Fruit fly (Drosophila melanogaster): ENCODE results near the gene Lrp4.

Lrp4 gene

DNA sequence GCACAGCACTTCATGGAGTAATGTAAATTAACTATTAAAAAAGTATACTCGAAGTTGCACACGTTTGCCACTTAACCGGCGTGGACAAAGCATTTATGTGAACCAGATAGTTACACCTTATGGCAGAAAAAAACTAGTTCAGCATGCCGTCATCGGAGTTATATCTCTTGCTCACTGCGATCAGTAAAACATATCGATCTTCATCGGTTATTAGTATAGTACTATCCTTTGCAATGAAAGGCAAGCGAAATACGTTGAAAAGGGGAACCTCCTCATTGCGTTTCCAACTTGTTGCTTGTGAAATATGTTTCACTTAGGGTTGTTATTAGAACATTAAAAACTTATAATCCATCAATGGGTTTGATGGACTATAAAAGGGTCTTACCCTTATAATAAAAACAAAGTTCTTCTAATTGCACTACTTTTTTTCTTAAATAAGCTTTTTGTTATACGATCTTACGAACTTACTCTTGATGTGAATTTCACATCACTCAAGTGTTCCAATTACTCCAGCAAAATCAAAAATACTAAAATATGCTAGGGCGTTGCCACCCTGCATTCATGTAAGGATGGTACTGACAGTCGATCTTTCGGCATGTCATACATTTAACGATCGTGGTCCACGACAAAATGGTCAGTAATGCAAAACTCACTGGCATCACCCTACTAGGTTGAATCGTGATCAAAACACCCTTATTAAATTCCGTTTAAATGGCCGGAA lies 946 bp upstream of the Lrp4 start, which contains the start of gene CycD (continued):
- 0 out of 2 replicates have a peak, but pooled peaks have one; percentile 35 for TF ChIP-seq tna (GFP tag; IDR thresholded peaks at IDR 0.05; ENCODE audit: partially characterized antibody)
- peak; percentile 4 for TF ChIP-seq trem (tag; optimal IDR thresholded peaks at IDR 0.05)
- no peak for TF ChIP-seq CG7928 (GFP tag; optimal IDR thresholded peaks at IDR 0.05)
- TF ChIP-seq Hsf (GFP tag; optimal IDR thresholded peaks at IDR 0.05) = peak; percentile 31
- TF ChIP-seq sens (GFP tag) = peak; percentile 45
- TF ChIP-seq CG12236 (GFP tag; optimal IDR thresholded peaks at IDR 0.05) = no peak
- no peak for TF ChIP-seq Sox102F (GFP tag; optimal IDR thresholded peaks at IDR 0.05)
- TF ChIP-seq chm (GFP tag; IDR thresholded peaks at IDR 0.05) = no peak
- TF ChIP-seq CG13424 (tag; optimal IDR thresholded peaks at IDR 0.05) = peak; percentile 55
- no peak for TF ChIP-seq CG34422 (GFP tag; IDR thresholded peaks at IDR 0.05)
- TF ChIP-seq zen2 (GFP tag; IDR thresholded peaks at IDR 0.05; ENCODE audit: partially characterized antibody) = no peak
- no peak for TF ChIP-seq CG31365 (tag; optimal IDR thresholded peaks at IDR 0.05)
- peak; percentile 8 for TF ChIP-seq CG8944 (GFP tag; optimal IDR thresholded peaks at IDR 0.05)
- TF ChIP-seq CG17568 (GFP tag; optimal IDR thresholded peaks at IDR 0.05) = no peak
- TF ChIP-seq CG10267 (tag; optimal IDR thresholded peaks at IDR 0.05) = peak; percentile 14
- TF ChIP-seq MBD-R2 (GFP tag; IDR thresholded peaks at IDR 0.05) = peak; percentile 42; the same call in 1 of the 2 replicates
- TF ChIP-seq dati (GFP tag; IDR thresholded peaks at IDR 0.05) = no peak
- TF ChIP-seq pum (GFP tag; optimal IDR thresholded peaks at IDR 0.05) = no peak
- TF ChIP-seq Stat92E (GFP tag; optimal IDR thresholded peaks at IDR 0.05) = no peak
- peak; percentile 11 for TF ChIP-seq jumu (GFP tag; optimal IDR thresholded peaks at IDR 0.05)
- TF ChIP-seq CG4282 (GFP tag; optimal IDR thresholded peaks at IDR 0.05) = no peak
- TF ChIP-seq CG4854 (GFP tag; optimal IDR thresholded peaks at IDR 0.05) = no peak
- TF ChIP-seq CG10431 (GFP tag; optimal IDR thresholded peaks at IDR 0.05) = no peak
- peak; percentile 81 for TF ChIP-seq CG17802 (tag; optimal IDR thresholded peaks at IDR 0.05)
- TF ChIP-seq CG12744 (GFP tag; optimal IDR thresholded peaks at IDR 0.05) = no peak
- no peak for TF ChIP-seq Blimp-1 (GFP tag; optimal IDR thresholded peaks at IDR 0.05)
- no peak; the same call in 1 of the 3 replicates for TF ChIP-seq ase (GFP tag; IDR thresholded peaks at IDR 0.05)
- no peak for TF ChIP-seq CG13894 (tag; optimal IDR thresholded peaks at IDR 0.05)
- TF ChIP-seq prd (optimal IDR thresholded peaks at IDR 0.05) = no peak
- TF ChIP-seq prd (GFP tag; IDR thresholded peaks at IDR 0.05) = peak; percentile 63; the same call in 1 of the 3 replicates
- TF ChIP-seq CG17912 (GFP tag; optimal IDR thresholded peaks at IDR 0.05) = no peak
- TF ChIP-seq CHES-1-like (GFP tag; optimal IDR thresholded peaks at IDR 0.05) = no peak
- TF ChIP-seq fd96Cb (tag; optimal IDR thresholded peaks at IDR 0.05) = no peak
- no peak for TF ChIP-seq Six4 (GFP tag; optimal IDR thresholded peaks at IDR 0.05)
- TF ChIP-seq CkIIα-i1 (GFP tag; IDR thresholded peaks at IDR 0.05) = no peak
- TF ChIP-seq CG15269 (tag; optimal IDR thresholded peaks at IDR 0.05) = no peak
- no peak for TF ChIP-seq C15 (GFP tag; IDR thresholded peaks at IDR 0.05)
- TF ChIP-seq HLH4C (GFP tag; IDR thresholded peaks at IDR 0.05; ENCODE audit: partially characterized antibody) = peak; percentile 48
- no peak for TF ChIP-seq MTF-1 (GFP tag; optimal IDR thresholded peaks at IDR 0.05; ENCODE audit: borderline replicate concordance)
- TF ChIP-seq CG14710 (tag; optimal IDR thresholded peaks at IDR 0.05) = peak; percentile 53
- no peak for TF ChIP-seq CG18476 (GFP tag; optimal IDR thresholded peaks at IDR 0.05)
- TF ChIP-seq CG13123 (GFP tag; optimal IDR thresholded peaks at IDR 0.05) = no peak
- TF ChIP-seq tap (tag; optimal IDR thresholded peaks at IDR 0.05) = no peak
- TF ChIP-seq ATbp (GFP tag; optimal IDR thresholded peaks at IDR 0.05) = no peak
- TF ChIP-seq cas (GFP tag; IDR thresholded peaks at IDR 0.05) = no peak
